Fruit fly (Drosophila melanogaster): ENCODE data around the gene CG7054.

The CG7054 gene

dm6 chr3R:22421618-22422017 is 43.2 kb upstream of the CG7054 start (continued):
- TF ChIP-seq CG3919 (GFP tag; optimal IDR thresholded peaks at IDR 0.05) (peak; percentile 74), CG8119 (GFP tag; IDR thresholded peaks at IDR 0.05) (peak; percentile 59; the same call in 2 of the 3 replicates), dsx (GFP tag; optimal IDR thresholded peaks at IDR 0.05; ENCODE audit: poor library complexity, severe bottlenecking) (no peak), acj6 (GFP tag; optimal IDR thresholded peaks at IDR 0.05) (peak; percentile 72), CG1621 (tag; optimal IDR thresholded peaks at IDR 0.05) (no peak), Gug (GFP tag; IDR thresholded peaks at IDR 0.05) (peak; percentile 41; the same call in 1 of the 2 replicates), CG6808 (GFP tag; optimal IDR thresholded peaks at IDR 0.05) (peak; percentile 24), CG8632 (GFP tag; optimal IDR thresholded peaks at IDR 0.05) (peak; percentile 71), CG34406 (GFP tag; optimal IDR thresholded peaks at IDR 0.05) (peak; percentile 72), pdm3 (GFP tag; optimal IDR thresholded peaks at IDR 0.05) (peak; percentile 77), CG6163 (GFP tag; IDR thresholded peaks at IDR 0.05) (peak; percentile 86), CG6854 (GFP tag; optimal IDR thresholded peaks at IDR 0.05) (no peak), CG3032 (tag; optimal IDR thresholded peaks at IDR 0.05) (peak; percentile 61), spab (GFP tag; optimal IDR thresholded peaks at IDR 0.05) (no peak), CG6792 (GFP tag; optimal IDR thresholded peaks at IDR 0.05) (peak; percentile 80), Ets21C (GFP tag; optimal IDR thresholded peaks at IDR 0.05) (peak; percentile 73), Eip93F (GFP tag; optimal IDR thresholded peaks at IDR 0.05) (peak; percentile 24), CG11902 (GFP tag; optimal IDR thresholded peaks at IDR 0.05) (peak; percentile 68), CG10669 (GFP tag; optimal IDR thresholded peaks at IDR 0.05) (peak; percentile 23), Eip78C (GFP tag) (peak; percentile 88), CG9139 (GFP tag; optimal IDR thresholded peaks at IDR 0.05) (no peak), eg (GFP tag; IDR thresholded peaks at IDR 0.05) (peak; percentile 88), Sox102F (GFP tag; optimal IDR thresholded peaks at IDR 0.05) (peak; percentile 80), CG31627 (GFP tag; optimal IDR thresholded peaks at IDR 0.05) (peak; percentile 87), Eip75B (GFP tag; optimal IDR thresholded peaks at IDR 0.05) (peak; percentile 85), Sox14 (GFP tag; optimal IDR thresholded peaks at IDR 0.05) (peak; percentile 75), svp (GFP tag) (peak; percentile 95), Hr39 (GFP tag; optimal IDR thresholded peaks at IDR 0.05) (peak; percentile 86)

- TF ChIP-seq Gug (GFP tag; IDR thresholded peaks at IDR 0.05): no peak
- no peak for TF ChIP-seq Sox15 (GFP tag; optimal IDR thresholded peaks at IDR 0.05)
- TF ChIP-seq Eip93F (GFP tag; optimal IDR thresholded peaks at IDR 0.05): peak; percentile 42
- TF ChIP-seq CG3032 (tag; optimal IDR thresholded peaks at IDR 0.05): peak; percentile 43
- peak; percentile 35; the same call in 1 of the 2 replicates for TF ChIP-seq CG15336 (GFP tag; IDR thresholded peaks at IDR 0.05)
- TF ChIP-seq CG31627 (GFP tag; optimal IDR thresholded peaks at IDR 0.05): peak; percentile 61
- TF ChIP-seq CG3919 (GFP tag; optimal IDR thresholded peaks at IDR 0.05): peak; percentile 53
- peak; percentile 60 for TF ChIP-seq acj6 (GFP tag; optimal IDR thresholded peaks at IDR 0.05)
- peak; percentile 66 for TF ChIP-seq CG34406 (GFP tag; optimal IDR thresholded peaks at IDR 0.05)
- TF ChIP-seq Lpt (GFP tag; optimal IDR thresholded peaks at IDR 0.05): no peak
- TF ChIP-seq salr (GFP tag; optimal IDR thresholded peaks at IDR 0.05): peak in 1 of 2 experiments; percentile 14
- TF ChIP-seq CG32006 (GFP tag; optimal IDR thresholded peaks at IDR 0.05): no peak
- peak; percentile 56 for TF ChIP-seq CG6792 (GFP tag; optimal IDR thresholded peaks at IDR 0.05)
- TF ChIP-seq Ets96B (tag; optimal IDR thresholded peaks at IDR 0.05): peak; percentile 54
- TF ChIP-seq dac (GFP tag; optimal IDR thresholded peaks at IDR 0.05): no peak
- peak; percentile 14 for TF ChIP-seq CG11902 (GFP tag; optimal IDR thresholded peaks at IDR 0.05)
- TF ChIP-seq CG6808 (GFP tag; optimal IDR thresholded peaks at IDR 0.05): peak; percentile 38
- peak; percentile 48; the same call in 1 of the 3 replicates for TF ChIP-seq eg (GFP tag; IDR thresholded peaks at IDR 0.05)
- TF ChIP-seq CG6163 (GFP tag; IDR thresholded peaks at IDR 0.05): peak; percentile 73
- peak in 1 of 2 experiments; percentile 64 for TF ChIP-seq ss (GFP tag; optimal IDR thresholded peaks at IDR 0.05)
- TF ChIP-seq Hr38 (GFP tag; optimal IDR thresholded peaks at IDR 0.05): no peak
- peak; percentile 59 for TF ChIP-seq OdsH (GFP tag; optimal IDR thresholded peaks at IDR 0.05)
- no peak for TF ChIP-seq CG8319 (GFP tag; optimal IDR thresholded peaks at IDR 0.05)
- TF ChIP-seq Blimp-1 (GFP tag; optimal IDR thresholded peaks at IDR 0.05): no peak
- TF ChIP-seq cyc (GFP tag; optimal IDR thresholded peaks at IDR 0.05): peak; percentile 59
- TF ChIP-seq spab (GFP tag; optimal IDR thresholded peaks at IDR 0.05): no peak
- no peak for TF ChIP-seq CG4318 (GFP tag; optimal IDR thresholded peaks at IDR 0.05)
- TF ChIP-seq svp (GFP tag): peak; percentile 88
- peak; percentile 51 for TF ChIP-seq Eip75B (GFP tag; optimal IDR thresholded peaks at IDR 0.05)
- peak; percentile 77 for TF ChIP-seq topi (GFP tag; optimal IDR thresholded peaks at IDR 0.05)
- TF ChIP-seq Met (GFP tag; optimal IDR thresholded peaks at IDR 0.05): peak; percentile 69
- peak; percentile 60 for TF ChIP-seq lz (GFP tag; optimal IDR thresholded peaks at IDR 0.05)
- TF ChIP-seq fd59A (GFP tag; optimal IDR thresholded peaks at IDR 0.05): no peak
- TF ChIP-seq fkh (GFP tag; optimal IDR thresholded peaks at IDR 0.05): no peak
- TF ChIP-seq dsx (GFP tag; optimal IDR thresholded peaks at IDR 0.05; ENCODE audit: poor library complexity, severe bottlenecking): peak; percentile 38
- TF ChIP-seq achi (GFP tag; optimal IDR thresholded peaks at IDR 0.05): peak; percentile 37
These were observed 40.8 kb upstream of the CG7054 start for dm6 chr3R:22423996-22424395.

Measured in whole organism, prepupa.